Fruit fly (Drosophila melanogaster): ENCODE data around the gene PICK1.

The PICK1 gene

dm6 chr2L:12712255-12712654 is 17.4 kb downstream of the PICK1 start (continued):
- TF ChIP-seq CG13287 (GFP tag; IDR thresholded peaks at IDR 0.05; ENCODE audit: partially characterized antibody) (peak; percentile 30; the same call in 1 of the 2 replicates), BEAF-32 (GFP tag; optimal IDR thresholded peaks at IDR 0.05) (peak; percentile 33), CG6683 (GFP tag; optimal IDR thresholded peaks at IDR 0.05) (no peak), sqz (GFP tag; optimal IDR thresholded peaks at IDR 0.05) (no peak), lilli (GFP tag; optimal IDR thresholded peaks at IDR 0.05) (peak; percentile 27), CG14710 (tag; optimal IDR thresholded peaks at IDR 0.05) (peak; percentile 55), wdn (GFP tag; IDR thresholded peaks at IDR 0.05) (no peak), slp2 (GFP tag; optimal IDR thresholded peaks at IDR 0.05) (no peak), CG3281 (GFP tag; optimal IDR thresholded peaks at IDR 0.05) (peak; percentile 82), slbo (GFP tag; IDR thresholded peaks at IDR 0.05) (no peak), unc-4 (GFP tag; IDR thresholded peaks at IDR 0.05; ENCODE audit: partially characterized antibody) (no peak), Ets97D (GFP tag; optimal IDR thresholded peaks at IDR 0.05) (peak; percentile 26)

DNA sequence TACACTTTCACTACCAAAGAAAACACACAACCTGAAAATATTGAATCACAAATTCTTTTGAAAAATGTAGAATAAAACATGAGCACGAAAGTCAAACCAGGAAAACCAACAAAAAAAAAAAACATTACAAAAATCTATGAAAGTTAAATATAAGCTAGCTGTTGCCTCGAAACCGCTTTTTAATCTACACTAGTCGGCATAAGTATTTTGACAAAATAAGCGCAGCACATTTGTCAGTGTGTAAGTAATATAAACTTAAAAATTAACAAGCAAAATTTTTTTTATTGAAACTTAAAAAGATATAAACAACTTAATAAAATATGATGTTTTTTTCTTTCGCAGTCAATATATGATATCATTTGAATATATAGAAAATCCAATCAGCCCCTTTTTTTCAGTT is 18.0 kb downstream of the PICK1 start, which contains the start of gene CG5787:
Gene CG5787, minus strand, starts transcription at position 101 of the 400 bp plus-strand sequence.
- TF ChIP-seq stwl (tag; optimal IDR thresholded peaks at IDR 0.05) (no peak), CG8388 (GFP tag; optimal IDR thresholded peaks at IDR 0.05) (peak; percentile 19), sens (GFP tag) (peak; percentile 39)

- no peak for TF ChIP-seq CkIIα-i1 (GFP tag; IDR thresholded peaks at IDR 0.05)
- TF ChIP-seq CG3065 (GFP tag; optimal IDR thresholded peaks at IDR 0.05) = no peak
- no peak for TF ChIP-seq Sox102F (GFP tag; optimal IDR thresholded peaks at IDR 0.05)
- peak; percentile 84 for TF ChIP-seq CG3163 (GFP tag; optimal IDR thresholded peaks at IDR 0.05)
- TF ChIP-seq dati (GFP tag; IDR thresholded peaks at IDR 0.05) = no peak
- TF ChIP-seq CG12659 (GFP tag; optimal IDR thresholded peaks at IDR 0.05) = no peak
- no peak for TF ChIP-seq ap (GFP tag; IDR thresholded peaks at IDR 0.05)
- no peak for TF ChIP-seq kni (GFP tag; optimal IDR thresholded peaks at IDR 0.05)
- TF ChIP-seq gcm (GFP tag; optimal IDR thresholded peaks at IDR 0.05) = no peak
- TF ChIP-seq ro (GFP tag; IDR thresholded peaks at IDR 0.05) = no peak
- no peak for TF ChIP-seq eve (GFP tag; optimal IDR thresholded peaks at IDR 0.05)
- no peak for TF ChIP-seq mam (GFP tag; optimal IDR thresholded peaks at IDR 0.05)
- no peak for TF ChIP-seq hbn (GFP tag; IDR thresholded peaks at IDR 0.05; ENCODE audit: partially characterized antibody)
- no peak for TF ChIP-seq Blimp-1 (GFP tag; optimal IDR thresholded peaks at IDR 0.05)
- TF ChIP-seq her (GFP tag; optimal IDR thresholded peaks at IDR 0.05) = peak; percentile 8
- peak; percentile 44; the same call in 1 of the 2 replicates for TF ChIP-seq CG31224 (GFP tag; IDR thresholded peaks at IDR 0.05)
- no peak for TF ChIP-seq Elba2 (GFP tag; optimal IDR thresholded peaks at IDR 0.05)
- no peak for TF ChIP-seq CG2202 (tag; optimal IDR thresholded peaks at IDR 0.05)
- TF ChIP-seq en (GFP tag; optimal IDR thresholded peaks at IDR 0.05) = no peak
- TF ChIP-seq gcm2 (GFP tag; optimal IDR thresholded peaks at IDR 0.05) = no peak
- TF ChIP-seq Fer1 (GFP tag; optimal IDR thresholded peaks at IDR 0.05) = peak; percentile 59
- no peak for TF ChIP-seq lilli (GFP tag; optimal IDR thresholded peaks at IDR 0.05)
- TF ChIP-seq CG6791 (GFP tag; IDR thresholded peaks at IDR 0.05; ENCODE audit: partially characterized antibody) = no peak
- no peak for TF ChIP-seq CG1832 (GFP tag; optimal IDR thresholded peaks at IDR 0.05)
- TF ChIP-seq Doc3 (GFP tag; IDR thresholded peaks at IDR 0.05; ENCODE audit: partially characterized antibody) = no peak
- TF ChIP-seq Sry-β (GFP tag; optimal IDR thresholded peaks at IDR 0.05) = no peak
- peak; percentile 6 for TF ChIP-seq Meics (GFP tag; optimal IDR thresholded peaks at IDR 0.05)
- TF ChIP-seq bbx (GFP tag; IDR thresholded peaks at IDR 0.05; ENCODE audit: partially characterized antibody) = no peak; the same call in 1 of the 2 replicates
- no peak for TF ChIP-seq CG9876 (GFP tag; optimal IDR thresholded peaks at IDR 0.05)
- no peak for TF ChIP-seq CG12236 (GFP tag; optimal IDR thresholded peaks at IDR 0.05)
- TF ChIP-seq Mad (GFP tag; optimal IDR thresholded peaks at IDR 0.05) = no peak
Observed at dm6 chr2L:12718437-12719376, 23.9 kb downstream of the PICK1 start, which contains the start of gene MRP. Gene MRP, plus strand, starts transcription at chr2L:12719045.
